Fruit fly (Drosophila melanogaster) whole organism, prepupa: ENCODE data around the gene CG7300.

ENCODE experiments used
- Blimp-1 ChIP-seq: fragments of 200-800 bp; sonication (Bioruptor generic); optimal IDR thresholded peaks from 3 replicates; lab custom pipeline; 2017; ENCODE audit warnings: missing biosample characterization, missing genetic modification characterization, mild to moderate bottlenecking, moderate library complexity, missing genetic modification reagents
- CG10669 ChIP-seq: fragments of 200-800 bp; sonication (Bioruptor generic); optimal IDR thresholded peaks from 3 replicates; lab custom pipeline; 2018; ENCODE audit warnings: missing biosample characterization, mild to moderate bottlenecking, missing genetic modification characterization, moderate library complexity
- CG11294 ChIP-seq: fragments of 200-800 bp; sonication (Bioruptor generic); IDR thresholded peaks from 2 replicates; pipeline ENCODE4 v1.3.6; 2022; ENCODE audit warnings: missing biosample characterization, missing genetic modification characterization
- CG11902 ChIP-seq: fragments of 200-800 bp; sonication (Bioruptor generic); optimal IDR thresholded peaks from 3 replicates; lab custom pipeline; 2016; ENCODE audit warnings: missing biosample characterization, missing genetic modification characterization
- CG15336 ChIP-seq: fragments of 200-800 bp; sonication (Bioruptor generic); IDR thresholded peaks from 2 replicates; pipeline ENCODE4 v1.3.6; 2022; ENCODE audit warnings: missing biosample characterization, missing genetic modification characterization
- CG1621 ChIP-seq: fragments of 200-800 bp; sonication (Bioruptor generic); optimal IDR thresholded peaks from 3 replicates; lab custom pipeline; 2018; ENCODE audit warnings: missing biosample characterization, mild to moderate bottlenecking, missing genetic modification characterization
- CG16779 ChIP-seq: fragments of 200-800 bp; sonication (Bioruptor generic); optimal IDR thresholded peaks from 3 replicates; lab custom pipeline; 2017; ENCODE audit warnings: missing biosample characterization, mild to moderate bottlenecking, missing genetic modification characterization
- CG3032 ChIP-seq: fragments of 200-800 bp; optimal IDR thresholded peaks from 2 replicates; lab custom pipeline; 2019; ENCODE audit warnings: missing biosample characterization, mild to moderate bottlenecking, missing genetic modification characterization, moderate library complexity
- CG31627 ChIP-seq: fragments of 200-800 bp; sonication (Bioruptor generic); optimal IDR thresholded peaks from 3 replicates; lab custom pipeline; 2016; ENCODE audit warnings: missing biosample characterization, missing genetic modification characterization
- CG32006 ChIP-seq: fragments of 200-800 bp; sonication (Bioruptor generic); optimal IDR thresholded peaks from 3 replicates; lab custom pipeline; 2017; ENCODE audit warnings: missing biosample characterization, mild to moderate bottlenecking, missing genetic modification characterization
- CG34406 ChIP-seq: fragments of 200-800 bp; sonication (Bioruptor generic); optimal IDR thresholded peaks from 3 replicates; lab custom pipeline; 2016; ENCODE audit warnings: missing biosample characterization, missing genetic modification characterization
- CG3919 ChIP-seq: fragments of 200-800 bp; sonication (Bioruptor generic); optimal IDR thresholded peaks from 3 replicates; lab custom pipeline; 2016; ENCODE audit warnings: missing biosample characterization, missing genetic modification characterization
- CG6163 ChIP-seq: fragments of 200-800 bp; sonication (Bioruptor generic); IDR thresholded peaks from 3 replicates; pipeline ENCODE4 v1.3.6; 2022; ENCODE audit warnings: missing biosample characterization, missing genetic modification characterization
- CG6276 ChIP-seq: fragments of 200-800 bp; sonication (Bioruptor generic); optimal IDR thresholded peaks from 2 replicates; lab custom pipeline; 2017; ENCODE audit warnings: missing biosample characterization, mild to moderate bottlenecking, missing genetic modification characterization
- CG6792 ChIP-seq: fragments of 200-800 bp; sonication (Bioruptor generic); optimal IDR thresholded peaks from 3 replicates; lab custom pipeline; 2016; ENCODE audit warnings: missing biosample characterization, missing genetic modification characterization
- CG6854 ChIP-seq: fragments of 200-800 bp; sonication (Bioruptor generic); optimal IDR thresholded peaks from 2 replicates; lab custom pipeline; 2017; ENCODE audit warnings: missing biosample characterization, mild to moderate bottlenecking, missing genetic modification characterization
- CG8119 ChIP-seq: fragments of 200-800 bp; sonication (Bioruptor generic); IDR thresholded peaks from 3 replicates; pipeline ENCODE4 v1.3.6; 2022; ENCODE audit warnings: missing biosample characterization, missing genetic modification characterization
- CG8319 ChIP-seq: fragments of 200-800 bp; sonication (Bioruptor generic); optimal IDR thresholded peaks from 3 replicates; lab custom pipeline; 2016; ENCODE audit warnings: missing biosample characterization, missing genetic modification characterization
- CG8632 ChIP-seq: fragments of 200-800 bp; sonication (Bioruptor generic); optimal IDR thresholded peaks from 3 replicates; lab custom pipeline; 2016; ENCODE audit warnings: missing biosample characterization, missing genetic modification characterization
- CG9139 ChIP-seq: fragments of 200-800 bp; sonication (Bioruptor generic); optimal IDR thresholded peaks from 3 replicates; lab custom pipeline; 2017; ENCODE audit warnings: missing biosample characterization, mild to moderate bottlenecking, missing genetic modification characterization
- Eip78C ChIP-seq: fragments of 200-800 bp; sonication (Bioruptor generic); peaks from one replicate; lab custom pipeline; 2016; ENCODE audit warnings: missing biosample characterization, missing genetic modification characterization
- Eip93F ChIP-seq: fragments of 200-800 bp; sonication (Bioruptor generic); optimal IDR thresholded peaks from 2 replicates; lab custom pipeline; 2016; ENCODE audit warnings: missing biosample characterization, mild to moderate bottlenecking, missing genetic modification characterization
- Ets21C ChIP-seq: fragments of 200-800 bp; sonication (Bioruptor generic); optimal IDR thresholded peaks from 3 replicates; lab custom pipeline; 2016; ENCODE audit warnings: missing biosample characterization, missing genetic modification characterization
- Ets96B ChIP-seq: fragments of 200-800 bp; optimal IDR thresholded peaks from 2 replicates; lab custom pipeline; 2019; ENCODE audit warnings: missing biosample characterization, mild to moderate bottlenecking, missing genetic modification characterization, moderate library complexity
- Hr39 ChIP-seq: fragments of 200-800 bp; sonication (Bioruptor generic); optimal IDR thresholded peaks from 2 replicates; lab custom pipeline; 2016; ENCODE audit warnings: missing biosample characterization, missing genetic modification characterization
- Hr4 ChIP-seq: fragments of 200-800 bp; sonication (Bioruptor generic); optimal IDR thresholded peaks from 3 replicates; lab custom pipeline; 2016; ENCODE audit warnings: missing biosample characterization, missing genetic modification characterization
- Lpt ChIP-seq: fragments of 200-800 bp; sonication (Bioruptor generic); optimal IDR thresholded peaks from 3 replicates; lab custom pipeline; 2016; ENCODE audit warnings: missing biosample characterization, missing genetic modification characterization
- OdsH ChIP-seq: fragments of 200-800 bp; sonication (Bioruptor generic); optimal IDR thresholded peaks from 3 replicates; lab custom pipeline; 2016; ENCODE audit warnings: missing biosample characterization, missing genetic modification characterization
- Smox ChIP-seq: fragments of 200-800 bp; sonication (Bioruptor generic); optimal IDR thresholded peaks from 3 replicates; lab custom pipeline; 2016; ENCODE audit warnings: missing biosample characterization, missing genetic modification characterization
- Sox102F ChIP-seq: fragments of 200-800 bp; sonication (Bioruptor generic); optimal IDR thresholded peaks from 2 replicates; lab custom pipeline; 2016; ENCODE audit warnings: missing biosample characterization, mild to moderate bottlenecking, missing genetic modification characterization
- Sox14 ChIP-seq: fragments of 200-800 bp; sonication (Bioruptor generic); optimal IDR thresholded peaks from 3 replicates; lab custom pipeline; 2016; ENCODE audit warnings: missing biosample characterization, missing genetic modification characterization
- achi ChIP-seq: fragments of 200-800 bp; sonication (Bioruptor generic); optimal IDR thresholded peaks from 3 replicates; lab custom pipeline; 2016; ENCODE audit warnings: missing biosample characterization, missing genetic modification characterization
- acj6 ChIP-seq: fragments of 200-800 bp; sonication (Bioruptor generic); optimal IDR thresholded peaks from 3 replicates; lab custom pipeline; 2016; ENCODE audit warnings: missing biosample characterization, missing genetic modification characterization
- cyc ChIP-seq: fragments of 200-800 bp; sonication (Bioruptor generic); optimal IDR thresholded peaks from 3 replicates; lab custom pipeline; 2016; ENCODE audit warnings: missing biosample characterization, missing genetic modification characterization
- dsx ChIP-seq: fragments of 200-800 bp; optimal IDR thresholded peaks from 3 replicates; lab custom pipeline; 2019; ENCODE audit warnings: missing biosample characterization, mild to moderate bottlenecking, missing genetic modification characterization, moderate library complexity; ENCODE audit not compliant: poor library complexity, severe bottlenecking
- esn ChIP-seq: fragments of 200-800 bp; sonication (Bioruptor generic); optimal IDR thresholded peaks from 2 replicates; lab custom pipeline; 2016; ENCODE audit warnings: missing biosample characterization, mild to moderate bottlenecking, missing genetic modification characterization, moderate library complexity
- fd59A ChIP-seq: fragments of 200-800 bp; sonication (Bioruptor generic); optimal IDR thresholded peaks from 2 replicates; lab custom pipeline; 2017; ENCODE audit warnings: missing biosample characterization, mild to moderate bottlenecking, missing genetic modification characterization, missing genetic modification reagents
- fd85E ChIP-seq: fragments of 200-800 bp; sonication (Bioruptor generic); optimal IDR thresholded peaks from 3 replicates; lab custom pipeline; 2016; ENCODE audit warnings: missing biosample characterization, missing genetic modification characterization
- fkh ChIP-seq: fragments of 200-800 bp; sonication (Bioruptor generic); optimal IDR thresholded peaks from 3 replicates; lab custom pipeline; 2017; ENCODE audit warnings: missing biosample characterization, mild to moderate bottlenecking, missing genetic modification characterization, moderate library complexity
- net ChIP-seq: fragments of 200-800 bp; sonication (Bioruptor generic); optimal IDR thresholded peaks from 3 replicates; lab custom pipeline; 2016; ENCODE audit warnings: missing biosample characterization, missing genetic modification characterization
- pdm3 ChIP-seq: fragments of 200-800 bp; sonication (Bioruptor generic); optimal IDR thresholded peaks from 3 replicates; lab custom pipeline; 2016; ENCODE audit warnings: missing biosample characterization, missing genetic modification characterization
- salr ChIP-seq, 2 experiments: fragments of 200-800 bp; sonication (Bioruptor generic); optimal IDR thresholded peaks; 3 replicates each; lab custom pipeline; 2016 to 2018; ENCODE audit warnings: missing biosample characterization in 2 of 2, missing genetic modification characterization in 2 of 2, mild to moderate bottlenecking in 1 of 2
- spab ChIP-seq: fragments of 200-800 bp; sonication (Bioruptor generic); optimal IDR thresholded peaks from 2 replicates; lab custom pipeline; 2017; ENCODE audit warnings: missing biosample characterization, mild to moderate bottlenecking, missing genetic modification characterization, missing genetic modification reagents
- ss ChIP-seq, 2 experiments: fragments of 200-800 bp; sonication (Bioruptor generic); optimal IDR thresholded peaks; 2 replicates in 1 of 2; 3 replicates in 1 of 2; lab custom pipeline; 2017 to 2018; ENCODE audit warnings: mild to moderate bottlenecking in 2 of 2, missing biosample characterization in 2 of 2, missing genetic modification characterization in 2 of 2, moderate library complexity in 1 of 2
- svp ChIP-seq: fragments of 200-800 bp; sonication (Bioruptor generic); peaks from one replicate; lab custom pipeline; 2016; ENCODE audit warnings: missing biosample characterization, missing genetic modification characterization
- topi ChIP-seq: fragments of 200-800 bp; sonication (Bioruptor generic); optimal IDR thresholded peaks from 3 replicates; lab custom pipeline; 2016; ENCODE audit warnings: missing biosample characterization, missing genetic modification characterization
- vri ChIP-seq: fragments of 200-800 bp; sonication (Bioruptor generic); optimal IDR thresholded peaks from 3 replicates; lab custom pipeline; 2016; ENCODE audit warnings: missing biosample characterization, mild to moderate bottlenecking, missing genetic modification characterization

CG7300 gene

DNA sequence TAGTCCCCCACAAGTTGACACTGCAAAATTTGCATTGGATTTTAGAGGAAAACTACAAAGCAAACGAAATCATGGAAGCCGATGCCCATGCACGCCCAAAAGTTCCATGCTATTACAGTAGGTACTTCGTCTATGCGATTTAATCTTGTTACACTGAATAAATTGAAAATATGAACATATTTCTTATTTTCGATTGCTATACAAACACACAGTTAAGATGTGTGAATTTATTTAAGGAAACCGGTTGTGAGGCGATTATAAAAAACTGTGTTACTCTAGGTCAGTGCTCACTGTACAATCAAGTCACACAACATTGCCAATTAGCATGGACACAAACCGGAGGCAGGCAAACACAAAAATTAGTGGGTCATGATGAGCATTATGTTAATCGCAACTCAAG, 32.2 kb downstream of the CG7300 start (continued):
- TF ChIP-seq CG6792 (GFP tag; lab: Kevin White, UChicago): peak; percentile 74
- TF ChIP-seq net (GFP tag; lab: Kevin White, UChicago): peak; percentile 78
- no peak for TF ChIP-seq Blimp-1 (GFP tag; lab: Kevin White, UChicago)
- peak; percentile 40 for TF ChIP-seq cyc (GFP tag; lab: Kevin White, UChicago)
- TF ChIP-seq CG1621: peak; percentile 69
- TF ChIP-seq Hr4 (GFP tag; lab: Kevin White, UChicago): peak; percentile 88
- TF ChIP-seq CG10669 (GFP tag; lab: Kevin White, UChicago): peak; percentile 75
- TF ChIP-seq Eip78C (GFP tag; lab: Kevin White, UChicago): peak; percentile 94
- TF ChIP-seq CG6854 (GFP tag; lab: Kevin White, UChicago): no peak
- TF ChIP-seq OdsH: peak; percentile 88
- TF ChIP-seq fd59A (GFP tag; lab: Kevin White, UChicago): peak; percentile 56
- peak; percentile 55 for TF ChIP-seq esn
- peak; percentile 83 for TF ChIP-seq CG3919
- peak; percentile 80 for TF ChIP-seq acj6 (GFP tag; lab: Kevin White, UChicago)
- TF ChIP-seq svp: peak; percentile 68
- peak; percentile 42 for TF ChIP-seq CG11902 (GFP tag; lab: Kevin White, UChicago)
- peak; percentile 61 for TF ChIP-seq Lpt (GFP tag; lab: Kevin White, UChicago)
- TF ChIP-seq Sox102F: peak; percentile 42
- peak; percentile 67 for TF ChIP-seq Hr39 (GFP tag; lab: Kevin White, UChicago)
- peak; percentile 71 for TF ChIP-seq CG34406 (GFP tag; lab: Kevin White, UChicago)
- TF ChIP-seq spab: peak; percentile 43
- peak; percentile 9 for TF ChIP-seq Ets21C (GFP tag; lab: Kevin White, UChicago)
- TF ChIP-seq achi (GFP tag; lab: Kevin White, UChicago): peak; percentile 80
- TF ChIP-seq CG31627: peak; percentile 60
- TF ChIP-seq pdm3: peak; percentile 86
- peak; percentile 70 for TF ChIP-seq CG8319 (GFP tag; lab: Kevin White, UChicago)
- TF ChIP-seq CG11294 (GFP tag; lab: Robert Waterston, UW): peak; percentile 72
- TF ChIP-seq CG8119 (GFP tag; lab: Robert Waterston, UW): peak; percentile 85
- TF ChIP-seq CG9139 (GFP tag; lab: Kevin White, UChicago): peak; percentile 15
- peak; percentile 57 for TF ChIP-seq CG8632 (GFP tag; lab: Kevin White, UChicago)

DNA sequence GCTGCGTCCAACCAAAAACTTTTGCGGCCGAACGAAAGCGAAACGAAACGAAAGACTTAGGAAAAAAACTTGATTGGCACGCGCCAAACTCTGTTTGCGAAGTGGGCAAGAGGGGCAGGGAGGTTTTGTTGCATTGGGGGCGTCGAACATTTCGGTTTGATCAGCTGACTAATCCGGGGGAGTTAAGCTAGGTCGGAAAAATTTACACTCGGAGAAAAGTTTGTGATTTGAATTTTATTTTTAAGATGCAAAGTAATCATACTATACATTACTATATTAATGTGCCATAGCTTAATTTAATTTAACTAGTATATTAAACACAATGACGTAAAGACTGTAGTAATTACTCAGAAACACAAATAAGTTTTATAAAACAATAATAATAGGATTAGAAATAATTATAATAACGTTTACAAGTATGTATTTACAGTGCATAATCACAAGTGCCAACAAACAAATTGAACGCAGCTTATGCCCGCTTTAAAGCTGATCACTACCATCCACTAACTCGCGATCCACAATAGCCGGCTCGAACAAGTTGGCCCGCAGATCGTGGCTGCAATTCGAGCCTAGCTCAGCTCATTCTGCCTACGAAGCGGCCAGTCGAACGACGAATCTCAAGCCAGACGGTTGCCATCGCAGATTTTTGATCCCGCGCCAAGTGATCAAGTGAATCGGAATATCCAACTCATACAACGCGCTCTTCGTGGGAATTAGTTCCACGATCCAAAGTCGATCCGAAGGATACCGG, 36.2 kb downstream of the CG7300 start, which contains the start of gene CG31871:
Gene CG31871 (plus strand): TSS at position 592 of the 751 bp plus-strand sequence.
- TF ChIP-seq CG3919: peak; percentile 76
- peak; percentile 91 for TF ChIP-seq CG6276 (GFP tag; lab: Kevin White, UChicago)
- peak; percentile 40 for TF ChIP-seq svp
- peak; percentile 76 for TF ChIP-seq Ets96B (tag; lab: Kevin White, UChicago)
- no peak for TF ChIP-seq Smox (GFP tag; lab: Kevin White, UChicago)
- TF ChIP-seq vri (GFP tag; lab: Kevin White, UChicago): no peak
- no peak for TF ChIP-seq topi (GFP tag; lab: Kevin White, UChicago)
- peak; percentile 43 for TF ChIP-seq CG34406 (GFP tag; lab: Kevin White, UChicago)
- peak; percentile 58 for TF ChIP-seq dsx (GFP tag; lab: Kevin White, UChicago)
- TF ChIP-seq fd59A (GFP tag; lab: Kevin White, UChicago): peak; percentile 18
- TF ChIP-seq pdm3: peak; percentile 61
- TF ChIP-seq Ets21C (GFP tag; lab: Kevin White, UChicago): no peak
- peak; percentile 28 for TF ChIP-seq fkh (GFP tag; lab: Kevin White, UChicago)
- peak; percentile 94 for TF ChIP-seq CG32006 (GFP tag; lab: Kevin White, UChicago)
- TF ChIP-seq CG1621: peak; percentile 29
- TF ChIP-seq CG3032 (tag; lab: Kevin White, UChicago): peak; percentile 73
- TF ChIP-seq Sox14 (GFP tag; lab: Kevin White, UChicago): no peak
- TF ChIP-seq CG8119 (GFP tag; lab: Robert Waterston, UW): peak; percentile 96
- peak; percentile 9 to 39 for TF ChIP-seq ss (GFP tag; optimal IDR thresholded peaks at IDR 0.05; lab: Kevin White, UChicago)
- TF ChIP-seq spab: peak; percentile 61
- TF ChIP-seq Hr4 (GFP tag; lab: Kevin White, UChicago): peak; percentile 82
- peak; percentile 72 for TF ChIP-seq OdsH
- TF ChIP-seq CG16779: peak; percentile 17
- TF ChIP-seq CG6163 (GFP tag; lab: Robert Waterston, UW): peak; percentile 70
- peak; percentile 80 for TF ChIP-seq achi (GFP tag; lab: Kevin White, UChicago)
- no peak for TF ChIP-seq Hr39 (GFP tag; lab: Kevin White, UChicago)
- TF ChIP-seq fd85E (GFP tag; lab: Kevin White, UChicago): no peak
- TF ChIP-seq Lpt (GFP tag; lab: Kevin White, UChicago): peak; percentile 89
- peak; percentile 93 for TF ChIP-seq CG15336 (GFP tag; lab: Robert Waterston, UW)
- TF ChIP-seq Eip93F (GFP tag; lab: Kevin White, UChicago): no peak
- peak; percentile 2 for TF ChIP-seq esn
- peak in 1 of 2 experiments; percentile 89 for TF ChIP-seq salr (GFP tag; optimal IDR thresholded peaks at IDR 0.05; lab: Kevin White, UChicago)
